Worm (Caenorhabditis elegans) whole organism, L4 larva: Measurements from ENCODE around the gene C36C9.11.
"Not testable (repeated sequence)": the region's sequence is repeated elsewhere in the genome, so short reads cannot be mapped to it uniquely, and the experiment has no call there.

ENCODE experiments used
- ZK337.2 ChIP-seq: fragments of 200-800 bp; sonication (Bioruptor generic); IDR thresholded peaks from 2 replicates; pipeline ENCODE4 v1.3.6; 2022; ENCODE audit warnings: missing genetic modification reagents, missing genetic modification characterization, missing compliant biosample characterization
- ZK546.5 ChIP-seq, 2 experiments: sonication (generic microtip); optimal IDR thresholded peaks; 2 replicates each; lab custom pipeline; 2017; ENCODE audit warnings: missing biosample characterization in 2 of 2, missing genetic modification characterization in 2 of 2
- arid-1 ChIP-seq: fragments of 200-800 bp; sonication (Bioruptor generic); conservative IDR thresholded peaks from 2 replicates; pipeline ENCODE4 v1.3.6; 2022; ENCODE audit warnings: missing genetic modification reagents, missing genetic modification characterization, missing compliant biosample characterization
- ceh-82 ChIP-seq: sonication (generic microtip); optimal IDR thresholded peaks from 2 replicates; lab custom pipeline; 2017; ENCODE audit warnings: missing biosample characterization, missing genetic modification characterization
- ces-1 ChIP-seq: fragments of 150-350 bp; sonication (generic microtip); optimal IDR thresholded peaks from 4 replicates; lab custom pipeline; 2014; ENCODE audit warnings: missing biosample characterization, missing genetic modification reagents, missing genetic modification characterization
- skn-1 ChIP-seq: fragments of 150-350 bp; optimal IDR thresholded peaks from 2 replicates; lab custom pipeline; 2014; ENCODE audit warnings: missing biosample characterization, missing genetic modification characterization

DNA sequence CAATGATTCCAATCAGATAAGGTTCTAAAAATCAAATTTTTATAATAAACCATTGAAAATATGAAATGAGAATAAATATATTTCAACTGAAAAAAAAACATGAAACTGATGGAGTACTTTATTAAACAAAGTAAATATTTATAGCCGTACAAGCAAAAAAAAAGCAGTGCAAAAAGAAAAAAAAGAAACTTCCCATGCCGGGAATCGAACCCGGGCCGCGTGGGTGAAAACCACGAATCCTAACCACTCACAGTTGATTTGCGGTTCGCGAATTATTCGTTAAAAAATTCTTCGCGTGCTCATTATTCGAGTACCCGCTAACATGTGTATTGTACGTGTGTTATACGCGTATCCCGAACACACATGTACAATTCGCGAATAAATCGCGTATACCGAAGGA lies 3.7 kb downstream of the C36C9.11 start, which contains the start of gene C36C9.6:
- TF ChIP-seq arid-1 (GFP tag; lab: Robert Waterston, UW); ceh-82 (tag; lab: Kevin White, UChicago); ces-1 (GFP tag; lab: Kevin White, UChicago); ZK337.2 (GFP tag; lab: Robert Waterston, UW); skn-1 (tag; lab: Kevin White, UChicago); ZK546.5 (tag; optimal IDR thresholded peaks at IDR 0.05; lab: Kevin White, UChicago): not testable (repeated sequence)
